Fruit fly (Drosophila melanogaster): ENCODE measurements around the gene aux.

dm6 chr3R:4180543-4181214 lies 30.9 kb upstream of the aux start:
- TF ChIP-seq Rel (GFP tag; optimal IDR thresholded peaks at IDR 0.05) (no peak), Rel (tag; optimal IDR thresholded peaks at IDR 0.05) (no peak), CrebA (GFP tag; optimal IDR thresholded peaks at IDR 0.05; ENCODE audit: borderline replicate concordance) (no peak), psq (GFP tag; optimal IDR thresholded peaks at IDR 0.05) (no peak), Myc (optimal IDR thresholded peaks at IDR 0.05) (no peak), HLH106 (tag; optimal IDR thresholded peaks at IDR 0.05) (no peak), Dfd (GFP tag; optimal IDR thresholded peaks at IDR 0.05) (peak; percentile 75), jim (GFP tag; optimal IDR thresholded peaks at IDR 0.05) (no peak), brk (GFP tag; optimal IDR thresholded peaks at IDR 0.05) (no peak), dl (GFP tag; optimal IDR thresholded peaks at IDR 0.05; ENCODE audit: insufficient read depth in 1 of 2, partially characterized antibody in 2 of 2) (no peak), br (GFP tag; optimal IDR thresholded peaks at IDR 0.05) (no peak), tai (GFP tag; optimal IDR thresholded peaks at IDR 0.05) (no peak), Mio (GFP tag; optimal IDR thresholded peaks at IDR 0.05) (no peak), dmrt93B (GFP tag; optimal IDR thresholded peaks at IDR 0.05) (no peak), fru (GFP tag; optimal IDR thresholded peaks at IDR 0.05) (no peak)
